Fruit fly (Drosophila melanogaster) whole organism, embryonic: ENCODE data around the gene sol.

Experiments
- Asciz ChIP-seq: fragments of 200-800 bp; sonication (Bioruptor generic); optimal IDR thresholded peaks from 2 replicates; lab custom pipeline; 2017; ENCODE audit warnings: missing biosample characterization, mild to moderate bottlenecking, missing genetic modification characterization, missing genetic modification reagents
- Atf6 ChIP-seq: fragments of 200-800 bp; sonication (Bioruptor generic); IDR thresholded peaks from 2 replicates; pipeline ENCODE4 v1.3.6; 2022; ENCODE audit warnings: missing biosample characterization, missing genetic modification characterization
- CG10321 ChIP-seq: fragments of 200-800 bp; sonication (Bioruptor generic); IDR thresholded peaks from 2 replicates; pipeline ENCODE4 v1.3.6; 2022; ENCODE audit warnings: missing biosample characterization, missing genetic modification characterization
- CG10366 ChIP-seq: fragments of 200-800 bp; sonication (Bioruptor generic); IDR thresholded peaks from 2 replicates; pipeline ENCODE4 v1.3.6; 2022; ENCODE audit warnings: missing biosample characterization, missing genetic modification characterization
- CG14050 ChIP-seq: fragments of 200-800 bp; sonication (Bioruptor generic); IDR thresholded peaks from 3 replicates; pipeline ENCODE4 v1.3.6; 2022; ENCODE audit warnings: missing biosample characterization, missing genetic modification characterization
- CG17912 ChIP-seq: fragments of 200-800 bp; sonication (Bioruptor generic); optimal IDR thresholded peaks from 2 replicates; lab custom pipeline; 2018; ENCODE audit warnings: missing biosample characterization, mild to moderate bottlenecking, missing genetic modification characterization
- CG18011 ChIP-seq: fragments of 200-800 bp; sonication (Bioruptor generic); optimal IDR thresholded peaks from 2 replicates; lab custom pipeline; 2017; ENCODE audit warnings: missing biosample characterization, missing genetic modification characterization, mild to moderate bottlenecking, moderate library complexity, missing genotype
- CG2678 ChIP-seq: fragments of 200-800 bp; sonication (Bioruptor generic); optimal IDR thresholded peaks from 3 replicates; lab custom pipeline; 2019; ENCODE audit warnings: missing biosample characterization, mild to moderate bottlenecking, missing genetic modification characterization, moderate library complexity
- CG32532 ChIP-seq: fragments of 200-800 bp; sonication (Bioruptor generic); IDR thresholded peaks from 2 replicates; pipeline ENCODE4 v1.3.6; 2022; ENCODE audit warnings: missing biosample characterization, missing genetic modification characterization
- CG3847 ChIP-seq: fragments of 200-800 bp; sonication (Bioruptor generic); IDR thresholded peaks from 2 replicates; pipeline ENCODE4 v1.3.6; 2022; ENCODE audit warnings: missing biosample characterization, missing genetic modification characterization
- CG4707 ChIP-seq: fragments of 200-800 bp; sonication (Bioruptor generic); optimal IDR thresholded peaks from 2 replicates; lab custom pipeline; 2018; ENCODE audit warnings: missing biosample characterization, mild to moderate bottlenecking, missing genetic modification characterization, moderate library complexity
- CG4854 ChIP-seq: fragments of 200-800 bp; sonication (Bioruptor generic); optimal IDR thresholded peaks from 2 replicates; lab custom pipeline; 2016; ENCODE audit warnings: missing biosample characterization, missing genetic modification characterization, inconsistent platforms
- CG6689 ChIP-seq: fragments of 200-800 bp; sonication (Bioruptor generic); IDR thresholded peaks from 2 replicates; pipeline ENCODE4 v1.3.6; 2022; ENCODE audit warnings: missing biosample characterization, missing genetic modification characterization
- Ets65A ChIP-seq: fragments of 200-800 bp; sonication (Bioruptor generic); peaks from one replicate; lab custom pipeline; 2016; ENCODE audit warnings: missing biosample characterization, missing genetic modification characterization
- Fer3 ChIP-seq: fragments of 200-800 bp; sonication (Bioruptor generic); optimal IDR thresholded peaks from 2 replicates; lab custom pipeline; 2018; ENCODE audit warnings: missing biosample characterization, mild to moderate bottlenecking, missing genetic modification characterization, moderate library complexity
- H2.0 ChIP-seq: fragments of 200-800 bp; sonication (Bioruptor generic); IDR thresholded peaks from 2 replicates; pipeline ENCODE4 v1.3.6; 2022; ENCODE audit warnings: missing biosample characterization, missing genetic modification characterization
- Hmr ChIP-seq: fragments of 200-800 bp; sonication (Bioruptor generic); optimal IDR thresholded peaks from 3 replicates; lab custom pipeline; 2017; ENCODE audit warnings: mild to moderate bottlenecking, missing biosample characterization, missing genetic modification reagents, missing genetic modification characterization
- Hr78 ChIP-seq, 2 experiments: fragments of 200-800 bp in 1 of 2; fragments of >200 bp in 1 of 2; sonication (Bioruptor generic) in 1 of 2; optimal IDR thresholded peaks; 2 replicates each; lab custom pipeline; 2017 to 2019; ENCODE audit warnings: missing biosample characterization in 2 of 2, missing genetic modification characterization in 2 of 2, mild to moderate bottlenecking in 1 of 2, moderate library complexity in 1 of 2
- Lpt ChIP-seq: fragments of >200 bp; optimal IDR thresholded peaks from 2 replicates; lab custom pipeline; 2018; ENCODE audit warnings: missing biosample characterization, missing genetic modification characterization
- Mad ChIP-seq: fragments of 200-800 bp; sonication (Bioruptor generic); optimal IDR thresholded peaks from 2 replicates; lab custom pipeline; 2016; ENCODE audit warnings: missing biosample characterization, missing genetic modification characterization
- NfI ChIP-seq: fragments of 200-800 bp; sonication (Bioruptor generic); optimal IDR thresholded peaks from 3 replicates; lab custom pipeline; 2018; ENCODE audit warnings: missing biosample characterization, mild to moderate bottlenecking, missing genetic modification characterization, moderate library complexity
- PHDP ChIP-seq: fragments of 200-800 bp; sonication (Bioruptor generic); optimal IDR thresholded peaks from 3 replicates; lab custom pipeline; 2018; ENCODE audit warnings: missing biosample characterization, mild to moderate bottlenecking, missing genetic modification characterization, moderate library complexity
- Poxn ChIP-seq: fragments of 200-800 bp; sonication (Bioruptor generic); IDR thresholded peaks from 2 replicates; pipeline ENCODE4 v1.3.6; 2022; ENCODE audit warnings: missing biosample characterization, missing genetic modification characterization
- Side ChIP-seq: fragments of 200-800 bp; sonication (Bioruptor generic); optimal IDR thresholded peaks from 2 replicates; lab custom pipeline; 2016; ENCODE audit warnings: missing biosample characterization, missing genetic modification characterization
- ash1 ChIP-seq: fragments of 200-800 bp; sonication (Bioruptor generic); optimal IDR thresholded peaks from 2 replicates; lab custom pipeline; 2018; ENCODE audit warnings: missing biosample characterization, mild to moderate bottlenecking, missing genetic modification characterization
- caup ChIP-seq: fragments of 200-800 bp; sonication (Bioruptor generic); optimal IDR thresholded peaks from 3 replicates; lab custom pipeline; 2017; ENCODE audit warnings: missing biosample characterization, mild to moderate bottlenecking, missing genetic modification characterization, moderate library complexity; ENCODE audit not compliant: severe bottlenecking
- crp ChIP-seq, 2 experiments: fragments of 200-800 bp; sonication (Bioruptor generic); optimal IDR thresholded peaks; 2 replicates in 1 of 2; 3 replicates in 1 of 2; lab custom pipeline; 2017; ENCODE audit warnings: missing biosample characterization in 2 of 2, missing genetic modification characterization in 2 of 2, mild to moderate bottlenecking in 1 of 2, moderate library complexity in 1 of 2
- disco-r ChIP-seq: fragments of 200-800 bp; sonication (Bioruptor generic); optimal IDR thresholded peaks from 2 replicates; lab custom pipeline; 2016; ENCODE audit warnings: missing biosample characterization, missing genetic modification characterization
- dmrt99B ChIP-seq: fragments of 200-800 bp; sonication (Bioruptor generic); optimal IDR thresholded peaks from 2 replicates; lab custom pipeline; 2018; ENCODE audit warnings: missing biosample characterization, mild to moderate bottlenecking, missing genetic modification characterization, moderate library complexity
- en ChIP-seq: fragments of 200-800 bp; sonication (Bioruptor generic); optimal IDR thresholded peaks from 2 replicates; lab custom pipeline; 2016; ENCODE audit warnings: missing biosample characterization, missing genetic modification characterization
- exex ChIP-seq: fragments of 200-800 bp; sonication (Bioruptor generic); optimal IDR thresholded peaks from 4 replicates; lab custom pipeline; 2018; ENCODE audit warnings: missing biosample characterization, mild to moderate bottlenecking, missing genetic modification characterization, moderate library complexity
- eyg ChIP-seq: fragments of 200-800 bp; sonication (Bioruptor generic); optimal IDR thresholded peaks from 3 replicates; lab custom pipeline; 2016; ENCODE audit warnings: missing biosample characterization, missing genetic modification characterization
- fd96Cb ChIP-seq: fragments of 200-800 bp; sonication (Bioruptor generic); optimal IDR thresholded peaks from 2 replicates; lab custom pipeline; 2018; ENCODE audit warnings: missing biosample characterization, mild to moderate bottlenecking, missing genetic modification characterization, moderate library complexity
- gfzf ChIP-seq: fragments of 200-800 bp; sonication (Bioruptor generic); optimal IDR thresholded peaks from 2 replicates; lab custom pipeline; 2016; ENCODE audit warnings: missing biosample characterization, mild to moderate bottlenecking, missing genetic modification characterization, moderate library complexity
- insv ChIP-seq, 2 experiments: fragments of 200-800 bp; sonication (Bioruptor generic); optimal IDR thresholded peaks; 3 replicates each; lab custom pipeline; 2016 to 2018; ENCODE audit warnings: missing biosample characterization in 2 of 2, missing genetic modification characterization in 2 of 2
- jigr1 ChIP-seq: fragments of 200-800 bp; sonication (Bioruptor generic); IDR thresholded peaks from 3 replicates; pipeline ENCODE4 v1.3.6; 2022; ENCODE audit warnings: missing biosample characterization, missing genetic modification characterization
- kah ChIP-seq: fragments of 200-800 bp; sonication (Bioruptor generic); optimal IDR thresholded peaks from 2 replicates; lab custom pipeline; 2018; ENCODE audit warnings: missing biosample characterization, mild to moderate bottlenecking, missing genetic modification characterization
- ken ChIP-seq: fragments of 200-800 bp; sonication (Bioruptor generic); IDR thresholded peaks from 3 replicates; pipeline ENCODE4 v1.3.6; 2022; ENCODE audit warnings: missing biosample characterization, missing genetic modification characterization
- lmd ChIP-seq: fragments of 200-800 bp; sonication (Bioruptor generic); IDR thresholded peaks from 2 replicates; pipeline ENCODE4 v1.3.6; 2022; ENCODE audit warnings: missing biosample characterization, missing genetic modification characterization
- nerfin-1 ChIP-seq: fragments of 200-800 bp; sonication (Bioruptor generic); optimal IDR thresholded peaks from 3 replicates; lab custom pipeline; 2019; ENCODE audit warnings: missing biosample characterization, mild to moderate bottlenecking, missing genetic modification characterization, moderate library complexity
- nerfin-2 ChIP-seq: fragments of 200-800 bp; sonication (Bioruptor generic); IDR thresholded peaks from 2 replicates; pipeline ENCODE4 v1.3.6; 2022; ENCODE audit warnings: missing biosample characterization, missing genetic modification characterization; ENCODE audit not compliant: partially characterized antibody
- oc ChIP-seq: fragments of 200-800 bp; sonication (Bioruptor generic); optimal IDR thresholded peaks from 2 replicates; lab custom pipeline; 2018; ENCODE audit warnings: missing biosample characterization, mild to moderate bottlenecking, missing genetic modification characterization, moderate library complexity
- pita ChIP-seq: fragments of 200-800 bp; sonication (Bioruptor generic); optimal IDR thresholded peaks from 2 replicates; lab custom pipeline; 2017; ENCODE audit warnings: missing biosample characterization, mild to moderate bottlenecking, missing genetic modification characterization
- rib ChIP-seq: fragments of 200-800 bp; sonication (Bioruptor generic); IDR thresholded peaks from 2 replicates; pipeline ENCODE4 v1.3.6; 2022; ENCODE audit warnings: missing biosample characterization, missing genetic modification characterization
- schlank ChIP-seq: fragments of 200-800 bp; sonication (Bioruptor generic); optimal IDR thresholded peaks from 2 replicates; lab custom pipeline; 2018; ENCODE audit warnings: missing biosample characterization, mild to moderate bottlenecking, missing genetic modification characterization
- sna ChIP-seq: fragments of 200-800 bp; sonication (Bioruptor generic); IDR thresholded peaks from 2 replicates; pipeline ENCODE4 v1.3.6; 2022; ENCODE audit warnings: missing biosample characterization, missing genetic modification characterization; ENCODE audit not compliant: partially characterized antibody
- so ChIP-seq: fragments of 200-800 bp; sonication (Bioruptor generic); IDR thresholded peaks from 3 replicates; pipeline ENCODE4 v1.3.6; 2022; ENCODE audit warnings: missing biosample characterization, missing genetic modification characterization
- tap ChIP-seq: fragments of 200-800 bp; optimal IDR thresholded peaks from 3 replicates; lab custom pipeline; 2019; ENCODE audit warnings: missing biosample characterization, mild to moderate bottlenecking, missing genetic modification characterization, moderate library complexity
- tup ChIP-seq: fragments of 200-800 bp; sonication (Bioruptor generic); optimal IDR thresholded peaks from 2 replicates; lab custom pipeline; 2016; ENCODE audit warnings: missing biosample characterization, mild to moderate bottlenecking, missing genetic modification characterization, moderate library complexity

Gene sol

dm6 chrX:21345036-21345500 lies 5.0 kb upstream of the sol start, which contains the start of gene dod (continued):
- TF ChIP-seq tap (tag; lab: Kevin White, UChicago) (no peak), CG6689 (GFP tag; lab: Robert Waterston, UW) (0 out of 2 replicates have a peak, but pooled peaks have one; percentile 8), Side (GFP tag; lab: Kevin White, UChicago) (peak; percentile 20), CG3847 (GFP tag; lab: Robert Waterston, UW) (peak; percentile 72), eyg (GFP tag; lab: Kevin White, UChicago) (no peak), Fer3 (peak; percentile 33), CG10321 (peak; percentile 30; the same call in 1 of the 2 replicates), Hr78 (GFP tag; optimal IDR thresholded peaks at IDR 0.05; lab: Kevin White, UChicago) (no peak), caup (GFP tag; lab: Kevin White, UChicago) (peak; percentile 24), disco-r (GFP tag; lab: Kevin White, UChicago) (no peak), so (GFP tag; lab: Robert Waterston, UW) (no peak), CG17912 (peak; percentile 10), oc (no peak), en (GFP tag; lab: Kevin White, UChicago) (no peak), dmrt99B (tag; lab: Kevin White, UChicago) (no peak), jigr1 (GFP tag; lab: Robert Waterston, UW) (no peak), CG4854 (GFP tag; lab: Kevin White, UChicago) (no peak), nerfin-2 (GFP tag; lab: Robert Waterston, UW) (peak; percentile 70), rib (peak; percentile 59; the same call in 1 of the 2 replicates), insv (GFP tag; optimal IDR thresholded peaks at IDR 0.05; lab: Kevin White, UChicago) (peak in 1 of 2 experiments; percentile 19), Mad (GFP tag; lab: Kevin White, UChicago) (peak; percentile 35), ash1 (no peak), Asciz (GFP tag; lab: Kevin White, UChicago) (no peak), Atf6 (no peak), H2.0 (peak; percentile 48; the same call in 1 of the 2 replicates), sna (peak; percentile 68), crp (GFP tag; optimal IDR thresholded peaks at IDR 0.05; lab: Kevin White, UChicago) (peak in 1 of 2 experiments; percentile 26), CG14050 (GFP tag; lab: Robert Waterston, UW) (0 out of 3 replicates have a peak, but pooled peaks have one; percentile 14), PHDP (tag; lab: Kevin White, UChicago) (peak; percentile 65), CG32532 (GFP tag; lab: Robert Waterston, UW) (peak; percentile 69), Poxn (GFP tag; lab: Robert Waterston, UW) (no peak), CG4707 (GFP tag; lab: Kevin White, UChicago) (peak; percentile 2), ken (GFP tag; lab: Robert Waterston, UW) (peak; percentile 47; the same call in 1 of the 3 replicates), exex (tag; lab: Kevin White, UChicago) (no peak), schlank (no peak), CG10366 (peak; percentile 17; the same call in 1 of the 2 replicates), NfI (GFP tag; lab: Kevin White, UChicago) (peak; percentile 62), CG2678 (tag; lab: Kevin White, UChicago) (no peak), pita (GFP tag; lab: Kevin White, UChicago) (peak; percentile 88), Lpt (GFP tag; lab: Kevin White, UChicago) (no peak), CG18011 (GFP tag; lab: Kevin White, UChicago) (peak; percentile 10), tup (GFP tag; lab: Kevin White, UChicago) (no peak), lmd (GFP tag; lab: Robert Waterston, UW) (peak; percentile 47; the same call in 1 of the 2 replicates), Hmr (GFP tag; lab: Kevin White, UChicago) (no peak), fd96Cb (tag; lab: Kevin White, UChicago) (no peak), gfzf (GFP tag; lab: Kevin White, UChicago) (peak; percentile 95), Ets65A (peak; percentile 90), kah (GFP tag; lab: Kevin White, UChicago) (no peak), nerfin-1 (tag; lab: Kevin White, UChicago) (peak; percentile 57)
